Worm (Caenorhabditis elegans) whole organism, young adult: Measurements from ENCODE around the gene abu-12.
A peak's percentile ranks its signal among the peaks of the same experiment; 100 is the strongest.

Experiments used
- B0019.2 ChIP-seq: fragments of 200-800 bp; sonication (Bioruptor generic); conservative IDR thresholded peaks from 2 replicates; pipeline ENCODE4 v1.3.6; 2022; ENCODE audit warnings: missing genetic modification reagents, missing genetic modification characterization, missing compliant biosample characterization
- B0261.1 ChIP-seq: sonication (generic microtip); optimal IDR thresholded peaks from 2 replicates; lab custom pipeline; 2016; ENCODE audit warnings: mild to moderate bottlenecking, missing genetic modification characterization, moderate library complexity, missing compliant biosample characterization
- C06A6.2 ChIP-seq: fragments of 200-800 bp; sonication (Bioruptor generic); conservative IDR thresholded peaks from 2 replicates; pipeline ENCODE4 v1.3.6; 2022; ENCODE audit warnings: missing genetic modification characterization, missing compliant biosample characterization
- F39B2.1 ChIP-seq: fragments of 200-800 bp; sonication (Bioruptor generic); IDR thresholded peaks from 2 replicates; pipeline ENCODE4 v1.3.6; 2022; ENCODE audit warnings: missing genetic modification reagents, missing genetic modification characterization, missing compliant biosample characterization
- F49E8.2 ChIP-seq: sonication (generic microtip); optimal IDR thresholded peaks from 3 replicates; lab custom pipeline; 2017; ENCODE audit warnings: missing genetic modification characterization, mild to moderate bottlenecking, missing compliant biosample characterization, antibody characterized with exemption, moderate library complexity; ENCODE audit not compliant: insufficient read depth
- K12H6.12 ChIP-seq: fragments of 200-800 bp; sonication (Bioruptor generic); optimal IDR thresholded peaks from 2 replicates; lab custom pipeline; 2018; ENCODE audit warnings: mild to moderate bottlenecking, missing genetic modification characterization, missing compliant biosample characterization
- T26A5.8 ChIP-seq: sonication (generic microtip); optimal IDR thresholded peaks from 2 replicates; lab custom pipeline; 2016; ENCODE audit warnings: missing genetic modification characterization, missing compliant biosample characterization
- Y95B8A.8 ChIP-seq: fragments of 200-800 bp; sonication (Bioruptor generic); IDR thresholded peaks from 2 replicates; pipeline ENCODE4 v1.3.6; 2022; ENCODE audit warnings: missing genetic modification reagents, missing genetic modification characterization, missing compliant biosample characterization
- ZK185.1 ChIP-seq: sonication (generic microtip); optimal IDR thresholded peaks from 2 replicates; lab custom pipeline; 2016; ENCODE audit warnings: mild to moderate bottlenecking, missing genetic modification characterization, missing compliant biosample characterization; ENCODE audit not compliant: poor library complexity, severe bottlenecking
- ama-1 ChIP-seq, 3 experiments: fragments of 150-350 bp in 1 of 3; sonication (generic microtip) in 2 of 3; optimal IDR thresholded peaks; 2 replicates each; lab custom pipeline; 2014 to 2018; ENCODE audit warnings: missing biosample characterization in 2 of 3, missing genetic modification characterization in 2 of 3, missing genetic modification reagents in 2 of 3
- aptf-2 ChIP-seq: fragments of 200-800 bp; sonication (Bioruptor generic); conservative IDR thresholded peaks from 2 replicates; pipeline ENCODE4 v1.3.6; 2022; ENCODE audit warnings: missing genetic modification reagents, missing genetic modification characterization, missing compliant biosample characterization
- bed-1 ChIP-seq: fragments of 200-800 bp; sonication (Bioruptor generic); IDR thresholded peaks from 2 replicates; pipeline ENCODE4 v1.3.6; 2022; ENCODE audit warnings: missing genetic modification reagents, missing genetic modification characterization, missing compliant biosample characterization
- ccch-3 ChIP-seq: fragments of 200-800 bp; sonication (Bioruptor generic); optimal IDR thresholded peaks from 2 replicates; lab custom pipeline; 2018; ENCODE audit warnings: mild to moderate bottlenecking, missing genetic modification characterization, missing compliant biosample characterization
- cebp-1 ChIP-seq, 2 experiments: fragments of 200-800 bp in 1 of 2; sonication (Bioruptor generic) in 1 of 2; sonication (generic microtip) in 1 of 2; IDR thresholded peaks in 1 of 2; optimal IDR thresholded peaks in 1 of 2; 2 replicates each; pipeline versions ENCODE4 v1.3.6 to Lab custom; 2017 to 2022; ENCODE audit warnings: missing compliant biosample characterization in 2 of 2, missing genetic modification characterization in 2 of 2, mild to moderate bottlenecking in 1 of 2, missing genetic modification reagents in 1 of 2, moderate library complexity in 1 of 2
- ceh-40 ChIP-seq: fragments of 200-800 bp; sonication (Bioruptor generic); IDR thresholded peaks from 2 replicates; pipeline ENCODE4 v1.3.6; 2022; ENCODE audit warnings: missing genetic modification characterization, missing compliant biosample characterization
- die-1 ChIP-seq: sonication (generic microtip); optimal IDR thresholded peaks from 2 replicates; lab custom pipeline; 2016; ENCODE audit warnings: missing genotype, mild to moderate bottlenecking, missing genetic modification characterization, missing compliant biosample characterization
- dpl-1 ChIP-seq: fragments of 150-350 bp; optimal IDR thresholded peaks from 2 replicates; lab custom pipeline; 2014; ENCODE audit warnings: missing biosample characterization, missing genetic modification reagents, missing genetic modification characterization
- efl-1 ChIP-seq: fragments of 150-350 bp; optimal IDR thresholded peaks from 2 replicates; lab custom pipeline; 2014; ENCODE audit warnings: missing biosample characterization, missing genetic modification reagents, missing genetic modification characterization
- fkh-3 ChIP-seq: sonication (generic microtip); optimal IDR thresholded peaks from 2 replicates; lab custom pipeline; 2016; ENCODE audit warnings: mild to moderate bottlenecking, missing genetic modification characterization, missing compliant biosample characterization
- hmg-20 ChIP-seq: fragments of 200-800 bp; sonication (Bioruptor generic); IDR thresholded peaks from 2 replicates; pipeline ENCODE4 v1.3.6; 2022; ENCODE audit warnings: missing genetic modification reagents, missing genetic modification characterization, missing compliant biosample characterization
- hrde-1 ChIP-seq: sonication (generic microtip); optimal IDR thresholded peaks from 2 replicates; lab custom pipeline; 2016; ENCODE audit warnings: missing genetic modification characterization, mild to moderate bottlenecking, missing compliant biosample characterization, moderate library complexity, missing genotype, missing genetic modification reagents, borderline replicate concordance
- lin-26 ChIP-seq: fragments of 200-800 bp; sonication (Bioruptor generic); IDR thresholded peaks from 2 replicates; pipeline ENCODE4 v1.3.6; 2022; ENCODE audit warnings: missing genetic modification reagents, missing genetic modification characterization, missing compliant biosample characterization
- lin-35 ChIP-seq, 3 experiments: fragments of 150-350 bp in 2 of 3; sonication (generic microtip) in 1 of 3; optimal IDR thresholded peaks; 2 replicates each; lab custom pipeline; 2014 to 2018; ENCODE audit warnings: missing biosample characterization in 3 of 3, missing genetic modification characterization in 3 of 3, missing genetic modification reagents in 3 of 3
- lsl-1 ChIP-seq: fragments of 200-800 bp; sonication (Bioruptor generic); optimal IDR thresholded peaks from 2 replicates; lab custom pipeline; 2018; ENCODE audit warnings: mild to moderate bottlenecking, missing genetic modification characterization, moderate library complexity, missing compliant biosample characterization
- lsy-27 ChIP-seq: sonication (generic microtip); optimal IDR thresholded peaks from 2 replicates; lab custom pipeline; 2017; ENCODE audit warnings: missing genetic modification characterization, mild to moderate bottlenecking, missing compliant biosample characterization, antibody characterized with exemption, missing genotype, borderline replicate concordance; ENCODE audit not compliant: insufficient read depth
- madf-10 ChIP-seq: sonication (generic microtip); optimal IDR thresholded peaks from 2 replicates; lab custom pipeline; 2016; ENCODE audit warnings: mild to moderate bottlenecking, missing genetic modification characterization, missing compliant biosample characterization
- mcd-1 ChIP-seq: fragments of 200-800 bp; sonication (Bioruptor generic); IDR thresholded peaks from 2 replicates; pipeline ENCODE4 v1.3.6; 2022; ENCODE audit warnings: missing genetic modification reagents, missing genetic modification characterization, missing compliant biosample characterization
- mxl-1 ChIP-seq: sonication (generic microtip); optimal IDR thresholded peaks from 2 replicates; lab custom pipeline; 2016; ENCODE audit warnings: missing genetic modification characterization, missing compliant biosample characterization
- nfya-2 ChIP-seq: fragments of 200-800 bp; sonication (Bioruptor generic); IDR thresholded peaks from 2 replicates; pipeline ENCODE4 v1.3.6; 2022; ENCODE audit warnings: missing genetic modification reagents, missing genetic modification characterization, missing compliant biosample characterization
- nfyb-1 ChIP-seq: fragments of 200-800 bp; sonication (Bioruptor generic); IDR thresholded peaks from 2 replicates; pipeline ENCODE4 v1.3.6; 2022; ENCODE audit warnings: missing genetic modification reagents, missing genetic modification characterization, missing compliant biosample characterization
- nhr-179 ChIP-seq: sonication (generic microtip); optimal IDR thresholded peaks from 2 replicates; lab custom pipeline; 2016; ENCODE audit warnings: mild to moderate bottlenecking, missing genetic modification characterization, missing compliant biosample characterization
- nhr-27 ChIP-seq: fragments of 200-800 bp; sonication (Bioruptor generic); optimal IDR thresholded peaks from 2 replicates; lab custom pipeline; 2018; ENCODE audit warnings: mild to moderate bottlenecking, missing genetic modification characterization, moderate library complexity, missing compliant biosample characterization
- nhr-90 ChIP-seq: sonication (generic microtip); optimal IDR thresholded peaks from 2 replicates; lab custom pipeline; 2016; ENCODE audit warnings: missing genotype, mild to moderate bottlenecking, missing genetic modification characterization, missing compliant biosample characterization
- pha-4 ChIP-seq: fragments of 150-350 bp; sonication (generic microtip); optimal IDR thresholded peaks from 2 replicates; lab custom pipeline; 2014; ENCODE audit warnings: missing biosample characterization, missing genetic modification reagents, missing genetic modification characterization
- repo-1 ChIP-seq: sonication (generic microtip); optimal IDR thresholded peaks from 2 replicates; lab custom pipeline; 2017; ENCODE audit warnings: mild to moderate bottlenecking, missing genetic modification characterization, missing compliant biosample characterization
- sdz-38 ChIP-seq: sonication (generic microtip); optimal IDR thresholded peaks from 2 replicates; lab custom pipeline; 2016; ENCODE audit warnings: missing genotype, missing genetic modification characterization, missing compliant biosample characterization
- sea-2 ChIP-seq: fragments of 200-800 bp; sonication (Bioruptor generic); IDR thresholded peaks from 2 replicates; pipeline ENCODE4 v1.3.6; 2022; ENCODE audit warnings: missing genetic modification characterization, missing compliant biosample characterization
- snpc-4 ChIP-seq, 5 experiments: fragments of 150-350 bp in 1 of 5; sonication (generic microtip) in 4 of 5; optimal IDR thresholded peaks; 2 replicates each; lab custom pipeline; 2014 to 2018; ENCODE audit warnings: missing genetic modification characterization in 5 of 5, missing biosample characterization in 3 of 5, antibody characterized with exemption in 2 of 5, mild to moderate bottlenecking in 2 of 5, missing compliant biosample characterization in 2 of 5, missing genotype in 2 of 5, moderate library complexity in 2 of 5, missing genetic modification reagents in 1 of 5
- somi-1 ChIP-seq: fragments of 200-800 bp; sonication (Bioruptor generic); optimal IDR thresholded peaks from 2 replicates; lab custom pipeline; 2018; ENCODE audit warnings: mild to moderate bottlenecking, missing genetic modification characterization, missing compliant biosample characterization
- xnd-1 ChIP-seq: sonication (generic microtip); optimal IDR thresholded peaks from 2 replicates; lab custom pipeline; 2016; ENCODE audit warnings: missing genotype, missing genetic modification reagents, missing genetic modification characterization, missing compliant biosample characterization
- zim-3 ChIP-seq: sonication (generic microtip); optimal IDR thresholded peaks from 2 replicates; lab custom pipeline; 2017; ENCODE audit warnings: mild to moderate bottlenecking, missing genetic modification characterization, moderate library complexity, missing compliant biosample characterization
- ztf-18 ChIP-seq: sonication (generic microtip); optimal IDR thresholded peaks from 2 replicates; lab custom pipeline; 2016; ENCODE audit warnings: missing genotype, mild to moderate bottlenecking, missing genetic modification characterization, missing compliant biosample characterization
- ztf-22 ChIP-seq: fragments of 200-800 bp; sonication (Bioruptor generic); optimal IDR thresholded peaks from 2 replicates; lab custom pipeline; 2018; ENCODE audit warnings: mild to moderate bottlenecking, missing genetic modification characterization, moderate library complexity, missing compliant biosample characterization
- ztf-6 ChIP-seq: fragments of 200-800 bp; sonication (Bioruptor generic); IDR thresholded peaks from 2 replicates; pipeline ENCODE4 v1.3.6; 2022; ENCODE audit warnings: missing genetic modification reagents, missing genetic modification characterization, missing compliant biosample characterization

The abu-12 gene

ce11 chrX:489635-490105 lies 32.3 kb upstream of the abu-12 start, which contains the start of gene egl-17 (continued):
- 0 out of 2 replicates have a peak, but pooled peaks have one; percentile 26 for TF ChIP-seq aptf-2 (GFP tag; lab: Robert Waterston, UW)
- TF ChIP-seq ama-1 (optimal IDR thresholded peaks at IDR 0.05; lab: Kevin White, UChicago): no peak
- peak; percentile 92 to 96 for TF ChIP-seq ama-1 (GFP tag; optimal IDR thresholded peaks at IDR 0.05; lab: Kevin White, UChicago)
- no peak for TF ChIP-seq Y95B8A.8
- peak; percentile 72 for TF ChIP-seq ztf-18 (tag; lab: Kevin White, UChicago)
- TF ChIP-seq T26A5.8: peak; percentile 63
- TF ChIP-seq efl-1 (GFP tag; lab: Kevin White, UChicago): no peak
- TF ChIP-seq xnd-1 (tag; lab: Kevin White, UChicago): no peak

DNA sequence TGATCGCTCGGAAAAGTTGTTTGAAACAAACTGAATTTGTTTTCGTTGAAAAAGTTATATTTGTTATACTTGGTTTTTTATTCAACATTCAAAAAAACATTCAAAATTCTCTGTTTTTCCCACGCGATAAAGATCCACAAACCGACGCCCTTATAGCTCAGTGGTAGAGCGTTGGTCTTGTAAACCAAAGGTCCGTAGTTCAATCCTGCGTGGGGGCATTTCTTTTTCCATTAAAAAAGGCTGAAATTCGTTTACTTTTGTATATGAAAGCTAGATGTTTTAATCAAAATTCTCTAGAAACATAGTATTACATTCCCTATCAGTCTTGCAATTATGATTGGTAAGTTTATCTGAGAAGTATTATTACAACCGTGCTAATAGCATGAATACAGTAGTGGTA lies 30.3 kb upstream of the abu-12 start:
- TF ChIP-seq sdz-38 (tag; lab: Kevin White, UChicago): no peak
- TF ChIP-seq nfya-2 (GFP tag; lab: Robert Waterston, UW): no peak
- no peak for TF ChIP-seq C06A6.2 (GFP tag; lab: Robert Waterston, UW)
- TF ChIP-seq mcd-1: no peak; the same call in 1 of the 2 replicates
- no peak for TF ChIP-seq pha-4
- no peak for TF ChIP-seq zim-3 (tag; lab: Kevin White, UChicago)
- TF ChIP-seq lsy-27 (tag; lab: Kevin White, UChicago): no peak
- TF ChIP-seq fkh-3 (tag; lab: Kevin White, UChicago): no peak
- TF ChIP-seq K12H6.12 (tag; lab: Kevin White, UChicago): no peak
- TF ChIP-seq lsl-1 (GFP tag; lab: Kevin White, UChicago): peak; percentile 26
- peak; percentile 70 for TF ChIP-seq snpc-4 (GFP tag; optimal IDR thresholded peaks at IDR 0.05; lab: Kevin White, UChicago)
- TF ChIP-seq snpc-4 (tag; optimal IDR thresholded peaks at IDR 0.05; lab: Kevin White, UChicago): peak in 1 of 4 experiments; percentile 77
- TF ChIP-seq madf-10 (tag; lab: Kevin White, UChicago): no peak
- TF ChIP-seq nhr-90 (tag; lab: Kevin White, UChicago): peak; percentile 76
- no peak for TF ChIP-seq dpl-1 (GFP tag; lab: Kevin White, UChicago)
- peak; percentile 45; the same call in 1 of the 2 replicates for TF ChIP-seq nfyb-1
- peak; percentile 19 for TF ChIP-seq F49E8.2 (tag; lab: Kevin White, UChicago)
- TF ChIP-seq ccch-3: no peak
- TF ChIP-seq repo-1 (tag; lab: Kevin White, UChicago): no peak
- no peak for TF ChIP-seq sea-2
- 0 out of 2 replicates have a peak, but pooled peaks have one; percentile 17 for TF ChIP-seq hmg-20 (GFP tag; lab: Robert Waterston, UW)
- TF ChIP-seq B0261.1 (tag; lab: Kevin White, UChicago): peak; percentile 81
- TF ChIP-seq B0019.2 (GFP tag; lab: Robert Waterston, UW): no peak
- TF ChIP-seq hrde-1 (tag; lab: Kevin White, UChicago): peak; percentile 33
- TF ChIP-seq cebp-1 (GFP tag; IDR thresholded peaks at IDR 0.05; lab: Robert Waterston, UW): no peak
- no peak for TF ChIP-seq cebp-1 (tag; optimal IDR thresholded peaks at IDR 0.05; lab: Kevin White, UChicago)
- no peak for TF ChIP-seq F39B2.1 (GFP tag; lab: Robert Waterston, UW)
- TF ChIP-seq ztf-6: 0 out of 2 replicates have a peak, but pooled peaks have one; percentile 31
- peak; percentile 47 for TF ChIP-seq ZK185.1 (tag; lab: Kevin White, UChicago)
- TF ChIP-seq mxl-1: peak; percentile 77
- no peak for TF ChIP-seq ama-1 (optimal IDR thresholded peaks at IDR 0.05; lab: Kevin White, UChicago)
- peak; percentile 55 to 71 for TF ChIP-seq ama-1 (GFP tag; optimal IDR thresholded peaks at IDR 0.05; lab: Kevin White, UChicago)
- TF ChIP-seq nhr-179 (tag; lab: Kevin White, UChicago): no peak
- no peak for TF ChIP-seq nhr-27 (tag; lab: Kevin White, UChicago)
- TF ChIP-seq ceh-40 (GFP tag; lab: Robert Waterston, UW): peak; percentile 68; the same call in 1 of the 2 replicates
- peak; percentile 11 for TF ChIP-seq somi-1 (GFP tag; lab: Kevin White, UChicago)
- no peak for TF ChIP-seq xnd-1 (tag; lab: Kevin White, UChicago)
- peak; percentile 96 for TF ChIP-seq lin-26 (GFP tag; lab: Robert Waterston, UW)
- 0 out of 2 replicates have a peak, but pooled peaks have one; percentile 28 for TF ChIP-seq bed-1 (GFP tag; lab: Robert Waterston, UW)
- no peak for TF ChIP-seq lin-35 (GFP tag; optimal IDR thresholded peaks at IDR 0.05; lab: Kevin White, UChicago)
- TF ChIP-seq die-1 (tag; lab: Kevin White, UChicago): peak; percentile 90
- no peak for TF ChIP-seq ztf-22 (GFP tag; lab: Kevin White, UChicago)
